Worm (Caenorhabditis elegans): ENCODE results near the gene rbm-34.
A peak's percentile ranks its signal among the peaks of the same experiment; 100 is the strongest.

rbm-34 gene

ce11 chrIV:12109743-12110142 is 24.5 kb downstream of the rbm-34 start:
- TF ChIP-seq nhr-77 (tag; optimal IDR thresholded peaks at IDR 0.05): no peak
- no peak for TF ChIP-seq nhr-237 (tag; optimal IDR thresholded peaks at IDR 0.05)
- TF ChIP-seq peb-1 (tag; optimal IDR thresholded peaks at IDR 0.05): no peak
- no peak for TF ChIP-seq nhr-6 (tag; optimal IDR thresholded peaks at IDR 0.05)
- TF ChIP-seq F13H6.1 (tag; optimal IDR thresholded peaks at IDR 0.05): no peak

ce11 chrIV:12110339-12110738 is 25.1 kb downstream of the rbm-34 start, which contains the start of gene col-129:
Gene col-129 (minus strand): TSS chrIV:12110439.
- TF ChIP-seq F13H6.1 (tag; optimal IDR thresholded peaks at IDR 0.05) (no peak), elt-1 (tag; optimal IDR thresholded peaks at IDR 0.05) (no peak), sma-3 (GFP tag; optimal IDR thresholded peaks at IDR 0.05) (no peak), skn-1 (tag; optimal IDR thresholded peaks at IDR 0.05) (no peak), peb-1 (tag; optimal IDR thresholded peaks at IDR 0.05) (no peak), ztf-11 (tag; optimal IDR thresholded peaks at IDR 0.05) (no peak), Y55F3AM.14 (GFP tag; optimal IDR thresholded peaks at IDR 0.05) (no peak), ama-1 (optimal IDR thresholded peaks at IDR 0.05) (no peak), sem-4 (tag; optimal IDR thresholded peaks at IDR 0.05) (no peak), lin-11 (tag; optimal IDR thresholded peaks at IDR 0.05) (no peak), aly-2 (tag; optimal IDR thresholded peaks at IDR 0.05) (no peak), unc-62 (GFP tag; optimal IDR thresholded peaks at IDR 0.05) (no peak)

- TF ChIP-seq fos-1 (tag; optimal IDR thresholded peaks at IDR 0.05): no peak
- no peak for TF ChIP-seq lin-39 (tag; optimal IDR thresholded peaks at IDR 0.05)
- TF ChIP-seq aly-2 (tag; optimal IDR thresholded peaks at IDR 0.05): no peak
- TF ChIP-seq unc-39 (tag; optimal IDR thresholded peaks at IDR 0.05): no peak
- TF ChIP-seq mab-5 (tag; optimal IDR thresholded peaks at IDR 0.05): no peak
- TF ChIP-seq sma-3 (GFP tag; optimal IDR thresholded peaks at IDR 0.05): no peak
- TF ChIP-seq ama-1 (optimal IDR thresholded peaks at IDR 0.05): no peak
- no peak for TF ChIP-seq nhr-11 (tag; optimal IDR thresholded peaks at IDR 0.05)
- TF ChIP-seq lin-13 (GFP tag; optimal IDR thresholded peaks at IDR 0.05): no peak
- TF ChIP-seq nhr-23 (tag; optimal IDR thresholded peaks at IDR 0.05): no peak
- no peak for TF ChIP-seq crh-2 (tag; optimal IDR thresholded peaks at IDR 0.05)
- TF ChIP-seq R02D3.7 (tag; optimal IDR thresholded peaks at IDR 0.05): no peak
Observed at ce11 chrIV:12111477-12111876, 26.3 kb downstream of the rbm-34 start, which contains the start of gene dlc-2. Gene dlc-2 (minus strand): TSS chrIV:12111577.

- TF ChIP-seq nhr-129 (tag; optimal IDR thresholded peaks at IDR 0.05) (peak; percentile 94), dmd-4 (tag; optimal IDR thresholded peaks at IDR 0.05) (no peak), lin-39 (tag; optimal IDR thresholded peaks at IDR 0.05) (no peak), lsy-2 (tag; optimal IDR thresholded peaks at IDR 0.05) (peak in 1 of 2 experiments; percentile 23), nhr-6 (tag; optimal IDR thresholded peaks at IDR 0.05) (no peak), F13H6.1 (tag; optimal IDR thresholded peaks at IDR 0.05) (peak; percentile 63), C34F6.9 (tag; optimal IDR thresholded peaks at IDR 0.05) (peak; percentile 35), ZK546.5 (tag; optimal IDR thresholded peaks at IDR 0.05) (no peak), lin-11 (tag; optimal IDR thresholded peaks at IDR 0.05) (no peak)
Observed at ce11 chrIV:12113056-12113455, 27.8 kb downstream of the rbm-34 start.

- no peak for TF ChIP-seq ztf-1 (GFP tag; conservative IDR thresholded peaks at IDR 0.05)
- TF ChIP-seq mdl-1 (tag; optimal IDR thresholded peaks at IDR 0.05): peak in 1 of 2 experiments; percentile 23
- TF ChIP-seq nhr-77 (tag; optimal IDR thresholded peaks at IDR 0.05): no peak
- TF ChIP-seq sem-4 (tag; optimal IDR thresholded peaks at IDR 0.05): peak; percentile 60
- peak in 1 of 2 experiments; percentile 14 for TF ChIP-seq lsy-2 (tag; optimal IDR thresholded peaks at IDR 0.05)
- TF ChIP-seq C34F6.9 (tag; optimal IDR thresholded peaks at IDR 0.05): peak; percentile 39
- peak; percentile 82 for TF ChIP-seq nhr-129 (tag; optimal IDR thresholded peaks at IDR 0.05)
- TF ChIP-seq zag-1 (tag; optimal IDR thresholded peaks at IDR 0.05): no peak
- TF ChIP-seq alr-1 (tag; optimal IDR thresholded peaks at IDR 0.05): no peak
- TF ChIP-seq elt-1 (tag; optimal IDR thresholded peaks at IDR 0.05): no peak
Observed at ce11 chrIV:12114498-12114897, 29.3 kb downstream of the rbm-34 start.

DNA sequence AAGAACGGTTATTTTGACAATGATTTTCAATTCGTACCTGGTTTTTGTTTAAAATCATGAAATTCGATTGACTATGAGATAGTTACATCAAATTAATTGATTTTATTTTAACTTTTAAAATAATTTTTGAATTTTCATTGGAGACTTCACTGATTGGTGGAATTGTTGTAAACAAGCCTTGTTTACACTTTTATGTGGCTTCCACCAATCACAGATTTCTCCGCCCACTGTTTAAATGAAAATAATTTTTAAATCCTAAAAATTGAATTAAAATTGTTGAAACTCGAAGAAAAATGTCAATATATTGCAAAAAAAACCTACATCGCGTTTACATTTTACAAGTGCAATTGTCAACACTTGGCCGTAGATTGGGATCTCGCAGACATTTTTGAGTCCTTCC is 35.3 kb downstream of the rbm-34 start:
- no peak for TF ChIP-seq mbf-1 (tag; optimal IDR thresholded peaks at IDR 0.05)
- TF ChIP-seq lin-39 (tag; optimal IDR thresholded peaks at IDR 0.05): no peak
- TF ChIP-seq skn-1 (tag; optimal IDR thresholded peaks at IDR 0.05): no peak
- no peak for TF ChIP-seq ztf-1 (GFP tag; conservative IDR thresholded peaks at IDR 0.05)
- TF ChIP-seq snpc-4 (tag; optimal IDR thresholded peaks at IDR 0.05): no peak
- TF ChIP-seq alr-1 (tag; optimal IDR thresholded peaks at IDR 0.05): no peak
- no peak for TF ChIP-seq gmeb-1 (tag; optimal IDR thresholded peaks at IDR 0.05)
- no peak for TF ChIP-seq ceh-82 (tag; optimal IDR thresholded peaks at IDR 0.05)
- TF ChIP-seq ZK546.5 (tag; optimal IDR thresholded peaks at IDR 0.05): no peak
- TF ChIP-seq zag-1 (tag; optimal IDR thresholded peaks at IDR 0.05): no peak
- no peak for TF ChIP-seq nhr-23 (tag; optimal IDR thresholded peaks at IDR 0.05)
- no peak for TF ChIP-seq dmd-4 (tag; optimal IDR thresholded peaks at IDR 0.05)
- TF ChIP-seq nhr-12 (tag; optimal IDR thresholded peaks at IDR 0.05): no peak
- TF ChIP-seq mab-5 (tag; optimal IDR thresholded peaks at IDR 0.05): no peak
- TF ChIP-seq blmp-1 (tag; optimal IDR thresholded peaks at IDR 0.05; ENCODE audit: insufficient read depth): no peak
- no peak for TF ChIP-seq sma-9 (GFP tag; optimal IDR thresholded peaks at IDR 0.05)
- TF ChIP-seq sma-9 (tag; optimal IDR thresholded peaks at IDR 0.05): no peak
- no peak for TF ChIP-seq nhr-11 (tag; optimal IDR thresholded peaks at IDR 0.05)
- no peak for TF ChIP-seq ztf-4 (tag; optimal IDR thresholded peaks at IDR 0.05)

Measured in whole organism, L2 larva.